Fruit fly (Drosophila melanogaster): Measurements from ENCODE around the gene sstn.

The sstn gene

dm6 chr3L:15064877-15065276 lies 29.6 kb downstream of the sstn start, which contains the start of gene Sytbeta (continued):
- TF ChIP-seq CG11093 (GFP tag; IDR thresholded peaks at IDR 0.05) = 0 out of 3 replicates have a peak, but pooled peaks have one; percentile 15

- TF ChIP-seq Vsx1 (GFP tag; optimal IDR thresholded peaks at IDR 0.05) (no peak), fd96Cb (tag; optimal IDR thresholded peaks at IDR 0.05) (no peak), lab (GFP tag; optimal IDR thresholded peaks at IDR 0.05) (no peak), Dll (GFP tag; IDR thresholded peaks at IDR 0.05; ENCODE audit: partially characterized antibody) (no peak), fru (optimal IDR thresholded peaks at IDR 0.05) (no peak), Ptx1 (GFP tag; IDR thresholded peaks at IDR 0.05) (no peak), Doc3 (GFP tag; IDR thresholded peaks at IDR 0.05; ENCODE audit: partially characterized antibody) (no peak), NC2α (GFP tag; optimal IDR thresholded peaks at IDR 0.05) (no peak), CG18619 (GFP tag; optimal IDR thresholded peaks at IDR 0.05) (no peak)
Measured at dm6 chr3L:15061605-15062004, 32.9 kb downstream of the sstn start, which contains the start of gene CG13460. TSS of gene CG13460 (minus strand) at chr3L:15061705.

dm6 chr3L:15054477-15054876 lies 40.0 kb downstream of the sstn start, which contains the start of gene EAChm:
TSS of gene EAChm (plus strand) at chr3L:15054777.
- TF ChIP-seq Meics (GFP tag; optimal IDR thresholded peaks at IDR 0.05) = peak; percentile 11
- TF ChIP-seq CG1603 (tag; optimal IDR thresholded peaks at IDR 0.05) = no peak
- TF ChIP-seq zfh1 (GFP tag; IDR thresholded peaks at IDR 0.05) = no peak

dm6 chr3L:15054035-15054434 lies 40.5 kb downstream of the sstn start, which contains the start of gene CG18649:
TSS of gene CG18649 (minus strand) at chr3L:15054135.
- TF ChIP-seq lab (GFP tag; optimal IDR thresholded peaks at IDR 0.05) = peak; percentile 10
- peak; percentile 18; the same call in 1 of the 2 replicates for TF ChIP-seq Rfx (GFP tag; IDR thresholded peaks at IDR 0.05)
- peak; percentile 29 for TF ChIP-seq ind (GFP tag; optimal IDR thresholded peaks at IDR 0.05)
- TF ChIP-seq CG6765 (GFP tag; optimal IDR thresholded peaks at IDR 0.05) = peak; percentile 3
- no peak for TF ChIP-seq sisA (GFP tag; IDR thresholded peaks at IDR 0.05)
- TF ChIP-seq stwl (tag; optimal IDR thresholded peaks at IDR 0.05) = no peak
- 0 out of 2 replicates have a peak, but pooled peaks have one; percentile 6 for TF ChIP-seq CG6689 (GFP tag; IDR thresholded peaks at IDR 0.05)
- no peak for TF ChIP-seq CG1647 (GFP tag; optimal IDR thresholded peaks at IDR 0.05)

- no peak for TF ChIP-seq CG1024 (GFP tag; IDR thresholded peaks at IDR 0.05)
- no peak for TF ChIP-seq vfl (GFP tag; optimal IDR thresholded peaks at IDR 0.05)
- TF ChIP-seq sens (GFP tag) = peak; percentile 50
Measured at dm6 chr3L:15053251-15053650, 41.3 kb downstream of the sstn start, which contains the start of gene CG43680. TSS of gene CG43680 (minus strand) at chr3L:15053351.

dm6 chr3L:15052390-15052789 lies 42.1 kb downstream of the sstn start, which contains the start of gene CG13461:
TSS of gene CG13461 (minus strand) at chr3L:15052490.
- no peak for TF ChIP-seq eyg (GFP tag; optimal IDR thresholded peaks at IDR 0.05)
- no peak for TF ChIP-seq jigr1 (GFP tag; IDR thresholded peaks at IDR 0.05)
- no peak for TF ChIP-seq Lhr (GFP tag; optimal IDR thresholded peaks at IDR 0.05)
- TF ChIP-seq zen (tag; optimal IDR thresholded peaks at IDR 0.05) = no peak
- no peak for TF ChIP-seq ssp (GFP tag; IDR thresholded peaks at IDR 0.05)
- TF ChIP-seq CG11398 (GFP tag; optimal IDR thresholded peaks at IDR 0.05) = no peak
- TF ChIP-seq fd3F (GFP tag; optimal IDR thresholded peaks at IDR 0.05) = no peak
- TF ChIP-seq CG11456 (GFP tag; IDR thresholded peaks at IDR 0.05) = no peak
- TF ChIP-seq pita (GFP tag; optimal IDR thresholded peaks at IDR 0.05) = no peak
- TF ChIP-seq CG7928 (GFP tag; optimal IDR thresholded peaks at IDR 0.05) = no peak
- TF ChIP-seq Neu2 (GFP tag; optimal IDR thresholded peaks at IDR 0.05; ENCODE audit: borderline replicate concordance) = no peak
- no peak for TF ChIP-seq Xbp1 (GFP tag; optimal IDR thresholded peaks at IDR 0.05)
